Worm (Caenorhabditis elegans) whole organism, dauer: Measurements from ENCODE around the gene C09E10.3.

Source experiments
- unc-62 ChIP-seq: sonication (generic microtip); optimal IDR thresholded peaks from 2 replicates; lab custom pipeline; 2017; ENCODE audit warnings: missing biosample characterization, missing genetic modification reagents, missing genetic modification characterization

C09E10.3 gene

DNA sequence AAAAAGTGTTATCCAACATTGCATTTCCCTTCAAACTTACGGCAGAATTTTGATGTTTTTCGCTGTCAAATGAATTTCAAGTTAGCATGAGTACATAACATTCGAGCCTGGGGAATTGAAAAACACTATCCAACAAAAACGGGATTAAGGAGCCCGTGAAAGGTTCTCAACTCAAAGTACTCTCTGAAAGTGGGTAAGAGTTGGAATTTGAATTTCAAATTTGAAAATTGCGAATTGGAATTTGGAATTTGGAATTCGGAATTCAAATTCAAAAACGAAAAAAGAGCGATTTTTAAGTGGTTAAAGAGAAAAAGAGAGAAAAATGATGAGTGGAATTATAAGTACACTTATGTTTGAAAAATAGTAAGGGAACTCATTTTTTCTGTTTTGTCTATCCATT lies at the start of gene C09E10.3, which contains the start of gene dgk-1:
TSS of gene C09E10.3 (minus strand) at position 101 of the 400 bp plus-strand sequence.
TSS of gene dgk-1 (minus strand) at position 183 of the 400 bp plus-strand sequence.
- TF ChIP-seq unc-62 (GFP tag; lab: Kevin White, UChicago) = no peak

DNA sequence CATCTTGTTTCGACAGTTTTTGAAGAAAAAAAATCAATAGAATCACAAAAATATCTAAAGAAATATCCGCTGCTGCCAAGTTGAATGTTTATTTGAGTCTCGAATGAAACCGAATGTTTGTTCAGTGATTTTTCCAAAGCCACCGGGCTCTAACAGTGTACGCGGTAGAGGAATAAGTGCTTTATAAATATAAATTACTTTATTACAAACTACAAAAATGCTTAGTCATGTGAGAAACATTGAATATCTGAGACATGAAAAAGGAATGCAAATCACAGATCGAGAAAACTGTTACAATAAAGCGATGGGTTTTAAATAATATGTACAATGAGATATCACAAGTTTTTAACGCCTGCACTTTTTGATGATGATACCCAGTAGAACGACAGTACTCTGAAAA lies 47.2 kb upstream of the C09E10.3 start, which contains the start of gene F55A4.7:
TSS of gene F55A4.7 (minus strand) at position 101 of the 400 bp plus-strand sequence.
- no peak for TF ChIP-seq unc-62 (GFP tag; lab: Kevin White, UChicago)

DNA sequence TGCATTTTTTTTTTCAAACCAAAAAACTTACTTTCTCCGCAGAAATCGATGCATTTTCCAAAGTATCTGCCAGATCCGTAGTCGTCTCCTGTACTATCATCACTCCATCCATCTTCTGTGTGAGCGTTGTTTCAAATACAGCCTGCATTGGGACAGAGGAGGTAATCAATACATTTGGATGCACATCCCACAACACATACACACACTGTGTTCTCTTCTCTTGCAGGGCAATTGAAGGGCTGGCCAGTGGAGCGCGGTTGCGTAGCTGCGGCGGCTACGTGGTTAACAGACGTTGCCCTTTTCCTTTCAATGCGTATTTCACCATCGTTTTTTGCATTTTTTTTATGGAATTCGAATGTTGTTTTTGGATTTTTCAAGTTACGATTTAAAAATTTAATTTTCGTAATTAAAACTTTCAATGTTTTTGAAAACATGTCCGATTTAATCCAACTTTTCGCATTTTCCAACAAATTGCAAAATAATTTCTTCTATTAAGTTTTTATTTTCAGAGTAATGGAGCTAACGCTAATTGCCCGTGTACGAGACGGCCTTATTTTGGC lies 43.9 kb upstream of the C09E10.3 start, which contains the start of the genes stau-1 and sec-22:
TSS of gene stau-1 (minus strand) at position 248 of the 560 bp plus-strand sequence.
TSS of gene sec-22 (plus strand) at position 510 of the 560 bp plus-strand sequence.
- TF ChIP-seq unc-62 (GFP tag; lab: Kevin White, UChicago) = no peak

DNA sequence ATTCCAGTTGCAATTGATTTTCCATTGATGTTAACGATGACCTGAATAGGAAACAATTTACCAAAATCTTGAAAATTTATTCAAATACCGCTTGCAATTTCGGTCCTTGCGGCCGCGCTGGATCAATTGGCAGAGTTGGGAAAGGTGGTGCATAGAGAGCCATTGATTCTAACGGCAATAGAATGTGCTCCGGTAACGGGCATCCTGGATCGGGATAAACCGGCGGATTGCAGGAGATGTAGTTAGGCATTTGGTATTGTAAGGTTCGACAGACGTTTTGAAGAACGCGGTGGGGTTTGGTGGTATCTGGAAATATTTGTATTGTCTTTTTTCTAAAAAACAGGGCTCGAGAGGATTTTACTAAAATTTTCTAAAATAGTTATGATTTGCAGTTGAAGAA lies 39.7 kb upstream of the C09E10.3 start:
- no peak for TF ChIP-seq unc-62 (GFP tag; lab: Kevin White, UChicago)

ce11 chrX:1027370-1027769 lies 36.2 kb upstream of the C09E10.3 start:
- no peak for TF ChIP-seq unc-62 (GFP tag; lab: Kevin White, UChicago)

- no peak for TF ChIP-seq unc-62 (GFP tag; lab: Kevin White, UChicago)
Measured at ce11 chrX:1026722-1027121, 35.5 kb upstream of the C09E10.3 start.

DNA sequence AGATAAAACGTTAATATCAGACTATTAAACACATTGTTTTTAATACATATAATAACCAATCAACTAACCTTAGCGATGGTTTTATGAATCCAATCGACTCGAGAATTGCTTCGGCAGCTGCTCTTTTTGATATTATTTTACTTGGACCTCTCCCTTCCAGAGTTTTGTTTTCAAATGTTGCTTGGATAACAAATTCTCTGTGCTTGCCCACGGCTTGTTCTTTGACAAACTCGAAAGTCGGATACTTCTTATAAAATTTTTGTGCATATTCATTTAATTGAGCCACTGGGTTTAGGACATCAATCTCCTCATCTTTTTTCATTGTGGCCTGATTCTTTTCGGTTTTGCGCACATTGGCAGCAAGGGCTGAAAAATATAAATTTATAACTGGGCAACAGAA lies 33.8 kb upstream of the C09E10.3 start, which contains the start of gene F55A4.3:
TSS of gene F55A4.3 (minus strand) at position 101 of the 400 bp plus-strand sequence.
- TF ChIP-seq unc-62 (GFP tag; lab: Kevin White, UChicago) = no peak

- TF ChIP-seq unc-62 (GFP tag; lab: Kevin White, UChicago) = no peak
Measured at ce11 chrX:1021835-1022311, 30.7 kb upstream of the C09E10.3 start.

DNA sequence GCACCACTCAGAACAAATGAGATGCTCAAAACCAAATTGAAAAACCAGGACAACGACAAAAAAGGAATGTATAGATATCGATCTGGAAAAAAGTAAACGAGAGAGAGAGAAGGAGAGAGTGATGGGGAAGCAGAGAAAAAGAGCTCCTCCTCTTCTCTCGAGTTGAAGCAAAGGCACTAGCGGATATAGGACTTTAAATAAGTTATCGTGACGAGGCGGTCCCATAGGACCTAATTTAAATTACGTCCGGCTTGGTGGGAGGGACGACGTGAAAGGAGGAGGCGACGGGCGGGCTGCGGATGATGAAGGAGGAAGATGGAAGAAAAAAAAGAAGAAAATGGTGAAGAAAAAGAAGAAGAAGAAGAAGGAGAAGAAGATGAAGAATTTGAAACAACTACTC lies 27.4 kb upstream of the C09E10.3 start:
- no peak for TF ChIP-seq unc-62 (GFP tag; lab: Kevin White, UChicago)

ce11 chrX:1017456-1017855 lies 26.3 kb upstream of the C09E10.3 start, which contains the start of the genes F55A4.13 and nlf-1:
F55A4.13 (minus strand) TSS chrX:1017556.
nlf-1 (minus strand) TSS chrX:1017567.
- no peak for TF ChIP-seq unc-62 (GFP tag; lab: Kevin White, UChicago)

ce11 chrX:1014708-1015107 lies 23.5 kb upstream of the C09E10.3 start:
- TF ChIP-seq unc-62 (GFP tag; lab: Kevin White, UChicago) = no peak

DNA sequence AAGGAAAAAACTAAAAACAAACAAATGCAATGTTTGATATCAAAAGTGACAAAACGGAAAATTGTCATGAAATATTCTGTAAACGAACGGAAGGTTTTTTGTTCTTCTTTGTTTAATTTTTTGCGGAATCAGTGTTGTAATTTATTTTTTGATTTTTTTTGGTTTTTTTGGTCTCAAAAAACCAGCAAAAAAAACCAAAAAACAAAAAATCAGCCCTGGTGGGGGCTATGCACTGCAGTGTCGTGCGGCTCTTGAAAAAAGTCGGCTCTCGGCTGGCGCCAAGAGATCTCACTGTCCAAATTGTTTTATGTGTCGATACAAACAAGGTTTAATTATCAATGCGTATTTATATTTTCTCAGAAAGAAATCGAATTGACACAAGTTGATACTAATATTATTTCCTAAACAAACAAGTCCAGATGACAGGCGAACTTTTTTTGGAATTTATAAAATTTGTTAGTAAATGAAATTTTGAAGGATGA lies 21.3 kb upstream of the C09E10.3 start:
- no peak for TF ChIP-seq unc-62 (GFP tag; lab: Kevin White, UChicago)

DNA sequence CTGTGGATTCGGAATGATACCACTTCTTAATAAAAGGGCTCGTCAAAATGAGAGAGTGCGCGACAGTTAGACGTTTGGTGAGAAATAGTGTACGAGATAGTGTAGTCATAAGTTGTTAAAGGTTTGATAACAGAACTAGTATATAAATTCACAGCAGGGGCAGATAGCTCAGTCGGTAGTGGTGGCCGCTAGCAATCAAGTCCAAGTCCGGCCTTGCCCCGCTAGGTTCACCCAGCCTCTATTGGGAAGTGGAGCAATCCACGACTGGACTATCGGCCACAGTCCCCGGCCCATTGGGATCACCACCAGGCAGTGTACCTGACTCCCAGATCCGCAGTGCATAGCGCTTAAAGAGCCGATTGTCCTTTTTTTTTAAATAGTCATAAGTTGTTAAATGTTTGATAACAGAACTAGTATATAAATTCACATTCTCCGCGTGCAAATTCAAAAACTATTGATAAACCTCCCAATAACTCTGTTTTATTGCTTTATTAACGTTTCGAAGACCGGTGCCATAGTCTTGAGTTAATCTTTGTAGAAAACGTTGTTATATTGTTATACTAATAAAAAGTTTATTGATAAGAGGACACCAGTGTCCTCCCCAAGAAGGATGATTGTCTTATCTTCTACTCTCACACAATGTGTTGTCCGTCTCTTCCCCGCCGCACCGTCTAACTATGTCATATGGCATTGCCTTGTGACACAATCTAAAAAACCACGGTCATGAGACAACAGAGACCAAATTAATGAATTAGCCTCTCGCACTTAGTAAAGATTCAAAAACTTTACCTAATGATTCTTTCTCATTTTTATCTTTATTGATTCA lies 19.7 kb upstream of the C09E10.3 start:
- TF ChIP-seq unc-62 (GFP tag; lab: Kevin White, UChicago) = no peak

DNA sequence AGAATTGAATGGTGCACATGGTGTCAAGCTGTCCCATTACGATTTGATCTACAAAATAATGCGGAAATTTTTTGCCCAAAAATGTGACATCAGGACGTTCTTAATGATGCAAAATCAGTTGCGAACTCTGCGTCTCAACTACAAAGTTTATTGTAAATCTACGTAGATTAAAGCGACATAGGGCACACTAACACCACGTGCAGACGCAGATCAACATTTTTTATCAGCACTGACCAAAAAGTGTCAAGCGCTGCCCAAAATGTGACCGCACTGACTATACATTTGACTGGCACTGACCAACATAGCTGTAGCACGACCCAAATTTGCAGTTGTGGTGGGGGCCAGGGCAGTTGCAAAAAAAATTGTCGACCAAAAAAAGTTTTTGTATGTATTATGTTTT lies 18.3 kb upstream of the C09E10.3 start:
- no peak for TF ChIP-seq unc-62 (GFP tag; lab: Kevin White, UChicago)

DNA sequence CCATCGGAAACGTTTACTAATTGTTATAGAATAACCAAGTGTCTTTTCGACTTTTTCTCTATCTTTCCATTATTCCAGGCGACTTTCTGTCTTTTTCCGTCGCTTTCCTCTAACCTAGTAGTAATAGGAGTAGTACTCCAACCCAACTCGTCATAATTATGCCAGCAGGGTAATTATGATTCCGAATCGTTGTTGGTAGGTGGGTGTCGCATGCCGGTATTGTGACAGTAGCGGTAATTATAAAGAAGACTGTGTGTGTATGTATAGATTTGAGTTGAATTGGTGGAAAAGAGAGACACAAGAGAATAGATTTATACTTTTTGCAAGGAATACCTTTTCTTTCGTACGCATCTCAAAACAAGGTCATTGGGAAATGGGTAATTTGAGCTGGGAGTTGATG lies 13.9 kb upstream of the C09E10.3 start:
- no peak for TF ChIP-seq unc-62 (GFP tag; lab: Kevin White, UChicago)

ce11 chrX:1004037-1004436 lies 12.9 kb upstream of the C09E10.3 start, which contains the start of gene cutl-21:
cutl-21 (plus strand) TSS chrX:1004337.
- TF ChIP-seq unc-62 (GFP tag; lab: Kevin White, UChicago) = no peak
